Fruit fly (Drosophila melanogaster) whole organism, embryonic: ENCODE data around the gene mdlc.

Experiments
- CG11695 ChIP-seq: fragments of 200-800 bp; sonication (Bioruptor generic); IDR thresholded peaks from 3 replicates; pipeline ENCODE4 v1.3.6; 2022; ENCODE audit warnings: missing biosample characterization, missing genetic modification characterization
- CG12155 ChIP-seq: fragments of 200-800 bp; sonication (Bioruptor generic); optimal IDR thresholded peaks from 3 replicates; lab custom pipeline; 2016; ENCODE audit warnings: missing biosample characterization, missing genetic modification characterization
- CG4360 ChIP-seq: fragments of 200-800 bp; sonication (Bioruptor generic); IDR thresholded peaks from 2 replicates; pipeline ENCODE4 v1.3.6; 2022; ENCODE audit warnings: missing biosample characterization, missing genetic modification characterization
- CG9932 ChIP-seq: fragments of 200-800 bp; sonication (Bioruptor generic); IDR thresholded peaks from 2 replicates; pipeline ENCODE4 v1.3.6; 2022; ENCODE audit warnings: missing biosample characterization, missing genetic modification characterization
- Dp ChIP-seq: fragments of 200-800 bp; sonication (Bioruptor generic); optimal IDR thresholded peaks from 2 replicates; lab custom pipeline; 2018; ENCODE audit warnings: missing biosample characterization, mild to moderate bottlenecking, missing genetic modification characterization, moderate library complexity
- cad ChIP-seq: fragments of >200 bp; optimal IDR thresholded peaks from 2 replicates; lab custom pipeline; 2017; ENCODE audit warnings: missing biosample characterization, missing genetic modification characterization
- chm ChIP-seq: fragments of 200-800 bp; sonication (Bioruptor generic); IDR thresholded peaks from 2 replicates; pipeline ENCODE4 v1.3.6; 2022; ENCODE audit warnings: missing biosample characterization, missing genetic modification characterization
- h ChIP-seq: fragments of >200 bp; optimal IDR thresholded peaks from 2 replicates; lab custom pipeline; 2017
- otp ChIP-seq: fragments of 200-800 bp; sonication (Bioruptor generic); IDR thresholded peaks from 3 replicates; pipeline ENCODE4, ENCODE4 v1.3.6; 2022; ENCODE audit warnings: missing biosample characterization, missing genetic modification characterization
- shn ChIP-seq: fragments of 200-800 bp; sonication (Bioruptor generic); optimal IDR thresholded peaks from 3 replicates; lab custom pipeline; 2016; ENCODE audit warnings: missing biosample characterization, missing genetic modification characterization
- sim ChIP-seq: fragments of 200-800 bp; sonication (Bioruptor generic); IDR thresholded peaks from 2 replicates; pipeline ENCODE4 v1.3.6; 2022; ENCODE audit warnings: missing biosample characterization, missing genetic modification characterization
- slbo ChIP-seq: fragments of 200-800 bp; sonication (Bioruptor generic); IDR thresholded peaks from 2 replicates; pipeline ENCODE4 v1.3.6; 2022; ENCODE audit warnings: missing biosample characterization, missing genetic modification characterization
- zfh2 ChIP-seq: fragments of 200-800 bp; sonication (Bioruptor generic); optimal IDR thresholded peaks from 2 replicates; lab custom pipeline; 2016; ENCODE audit warnings: missing biosample characterization, missing genetic modification characterization

- TF ChIP-seq chm (GFP tag; lab: Robert Waterston, UW) (no peak), zfh2 (GFP tag; lab: Kevin White, UChicago) (no peak), CG9932 (GFP tag; lab: Robert Waterston, UW) (no peak), h (lab: Kevin White, UChicago) (no peak), otp (GFP tag; lab: Robert Waterston, UW) (no peak), CG11695 (no peak), slbo (GFP tag; lab: Robert Waterston, UW) (no peak), CG12155 (GFP tag; lab: Kevin White, UChicago) (no peak), Dp (GFP tag; lab: Kevin White, UChicago) (peak; percentile 6), CG4360 (GFP tag; lab: Robert Waterston, UW) (no peak), shn (GFP tag; lab: Kevin White, UChicago) (no peak), cad (GFP tag; lab: Kevin White, UChicago) (no peak), sim (no peak)
Measured at dm6 chr3R:20058960-20059359, 1.4 kb downstream of the mdlc start.
